Worm (Caenorhabditis elegans) whole organism, mixed stage, embryonic: ENCODE results near the gene perm-5.

Experiments
- ceh-43 ChIP-seq: fragments of 200-800 bp; sonication (Bioruptor generic); optimal IDR thresholded peaks from 2 replicates; lab custom pipeline; 2018; ENCODE audit warnings: mild to moderate bottlenecking, missing genetic modification characterization, moderate library complexity, missing compliant biosample characterization
- ceh-83 ChIP-seq: fragments of 200-800 bp; sonication (Bioruptor generic); optimal IDR thresholded peaks from 2 replicates; lab custom pipeline; 2018; ENCODE audit warnings: mild to moderate bottlenecking, missing genetic modification characterization, missing compliant biosample characterization
- ces-1 ChIP-seq: fragments of 150-350 bp; optimal IDR thresholded peaks from 2 replicates; lab custom pipeline; 2014; ENCODE audit warnings: missing biosample characterization, missing genetic modification reagents, missing genetic modification characterization
- drap-1 ChIP-seq: fragments of 200-800 bp; sonication (Bioruptor generic); optimal IDR thresholded peaks from 3 replicates; lab custom pipeline; 2018; ENCODE audit warnings: mild to moderate bottlenecking, missing genetic modification characterization, missing compliant biosample characterization
- hlh-1 ChIP-seq: fragments of 150-350 bp; optimal IDR thresholded peaks from 2 replicates; lab custom pipeline; 2014; ENCODE audit warnings: missing biosample characterization, missing genetic modification reagents, missing genetic modification characterization
- mep-1 ChIP-seq: fragments of 150-350 bp; optimal IDR thresholded peaks from 2 replicates; lab custom pipeline; 2017; ENCODE audit warnings: missing biosample characterization, missing genetic modification reagents, missing genetic modification characterization, inconsistent platforms
- unc-39 ChIP-seq: fragments of 150-350 bp; optimal IDR thresholded peaks from 2 replicates; lab custom pipeline; 2014; ENCODE audit warnings: missing biosample characterization, missing genetic modification characterization
- ztf-11 ChIP-seq: fragments of 150-350 bp; optimal IDR thresholded peaks from 2 replicates; lab custom pipeline; 2014; ENCODE audit warnings: missing biosample characterization, missing genetic modification characterization

- no peak for TF ChIP-seq unc-39 (tag; lab: Kevin White, UChicago)
- no peak for TF ChIP-seq ceh-83
- TF ChIP-seq ces-1: no peak
- no peak for TF ChIP-seq drap-1 (GFP tag; lab: Kevin White, UChicago)
- no peak for TF ChIP-seq ztf-11 (tag; lab: Kevin White, UChicago)
- TF ChIP-seq mep-1 (tag; lab: Kevin White, UChicago): no peak
- TF ChIP-seq hlh-1 (tag; lab: Kevin White, UChicago): no peak
- TF ChIP-seq ceh-43 (GFP tag; lab: Kevin White, UChicago): no peak
Observed at ce11 chrIV:5734720-5735119, 31.5 kb upstream of the perm-5 start, which contains the start of gene cpg-18.
